Worm (Caenorhabditis elegans) whole organism, midembryonic: ENCODE measurements around the gene F45H10.5.

Experiments used
- T22C8.4 ChIP-seq: fragments of 200-800 bp; sonication (Bioruptor generic); IDR thresholded peaks from 2 replicates; pipeline ENCODE4 v1.3.6; 2022; ENCODE audit warnings: missing genetic modification characterization, missing compliant biosample characterization
- cog-1 ChIP-seq: sonication (generic microtip); optimal IDR thresholded peaks from 2 replicates; lab custom pipeline; 2016; ENCODE audit warnings: missing genetic modification characterization, missing compliant biosample characterization
- flt-1 ChIP-seq: fragments of 200-800 bp; sonication (Bioruptor generic); IDR thresholded peaks from 2 replicates; pipeline ENCODE4 v1.3.6; 2022; ENCODE audit warnings: missing genetic modification characterization, missing compliant biosample characterization
- klf-2 ChIP-seq: fragments of 200-800 bp; sonication (Bioruptor generic); conservative IDR thresholded peaks from 2 replicates; pipeline ENCODE4 v1.3.6; 2022; ENCODE audit warnings: missing genetic modification reagents, missing genetic modification characterization, missing compliant biosample characterization
- med-1 ChIP-seq: sonication (generic microtip); optimal IDR thresholded peaks from 2 replicates; lab custom pipeline; 2017; ENCODE audit warnings: missing genetic modification characterization, mild to moderate bottlenecking, missing compliant biosample characterization, antibody characterized with exemption, missing genetic modification reagents; ENCODE audit not compliant: insufficient read depth
- ref-1 ChIP-seq: fragments of 200-800 bp; sonication (Bioruptor generic); conservative IDR thresholded peaks from 2 replicates; pipeline ENCODE4 v1.3.6; 2022; ENCODE audit warnings: missing genetic modification reagents, missing genetic modification characterization, missing compliant biosample characterization
- tab-1 ChIP-seq: fragments of 200-800 bp; sonication (Bioruptor generic); IDR thresholded peaks from 2 replicates; pipeline ENCODE4 v1.3.6; 2022; ENCODE audit warnings: missing genetic modification characterization, missing compliant biosample characterization
- ztf-23 ChIP-seq: fragments of 200-800 bp; sonication (Bioruptor generic); IDR thresholded peaks from 2 replicates; pipeline ENCODE4 v1.3.6; 2022; ENCODE audit warnings: missing genetic modification reagents, missing genetic modification characterization, missing compliant biosample characterization
- ztf-29 ChIP-seq: fragments of 200-800 bp; sonication (Bioruptor generic); IDR thresholded peaks from 2 replicates; pipeline ENCODE4 v1.3.6; 2022; ENCODE audit warnings: missing genetic modification reagents, missing genetic modification characterization, missing compliant biosample characterization

The F45H10.5 gene

ce11 chrII:13494175-13494650, 7.5 kb upstream of the F45H10.5 start, which contains the start of gene ndua-7:
Gene ndua-7, minus strand, starts transcription at chrII:13494600.
- TF ChIP-seq tab-1 (GFP tag; lab: Robert Waterston, UW) (no peak), ztf-29 (GFP tag; lab: Robert Waterston, UW) (no peak), klf-2 (no peak)

ce11 chrII:13494762-13495161, 6.9 kb upstream of the F45H10.5 start:
- TF ChIP-seq ztf-23 (GFP tag; lab: Robert Waterston, UW) (no peak), klf-2 (no peak), ref-1 (no peak), cog-1 (tag; lab: Kevin White, UChicago) (no peak), med-1 (GFP tag; lab: Kevin White, UChicago) (no peak), ztf-29 (GFP tag; lab: Robert Waterston, UW) (no peak), tab-1 (GFP tag; lab: Robert Waterston, UW) (no peak), flt-1 (GFP tag; lab: Robert Waterston, UW) (no peak), T22C8.4 (GFP tag; lab: Robert Waterston, UW) (no peak)

ce11 chrII:13495718-13496117, 6.0 kb upstream of the F45H10.5 start, which contains the start of gene drr-1:
Gene drr-1, minus strand, starts transcription at chrII:13495900.
- no peak for TF ChIP-seq med-1 (GFP tag; lab: Kevin White, UChicago)
- no peak for TF ChIP-seq T22C8.4 (GFP tag; lab: Robert Waterston, UW)
- no peak for TF ChIP-seq ztf-29 (GFP tag; lab: Robert Waterston, UW)
- TF ChIP-seq ref-1, result no peak
- TF ChIP-seq cog-1 (tag; lab: Kevin White, UChicago), result no peak
- no peak for TF ChIP-seq flt-1 (GFP tag; lab: Robert Waterston, UW)
- no peak for TF ChIP-seq klf-2
- TF ChIP-seq tab-1 (GFP tag; lab: Robert Waterston, UW), result no peak
- TF ChIP-seq ztf-23 (GFP tag; lab: Robert Waterston, UW), result no peak

ce11 chrII:13500582-13500981, 1.1 kb upstream of the F45H10.5 start:
- no peak for TF ChIP-seq T22C8.4 (GFP tag; lab: Robert Waterston, UW)
- no peak for TF ChIP-seq cog-1 (tag; lab: Kevin White, UChicago)
- no peak for TF ChIP-seq med-1 (GFP tag; lab: Kevin White, UChicago)
- no peak for TF ChIP-seq ref-1
- TF ChIP-seq flt-1 (GFP tag; lab: Robert Waterston, UW), result no peak
- no peak for TF ChIP-seq tab-1 (GFP tag; lab: Robert Waterston, UW)

- TF ChIP-seq ref-1 (no peak), klf-2 (no peak), T22C8.4 (GFP tag; lab: Robert Waterston, UW) (no peak), flt-1 (GFP tag; lab: Robert Waterston, UW) (no peak), ztf-29 (GFP tag; lab: Robert Waterston, UW) (no peak), ztf-23 (GFP tag; lab: Robert Waterston, UW) (no peak), cog-1 (tag; lab: Kevin White, UChicago) (no peak), med-1 (GFP tag; lab: Kevin White, UChicago) (no peak), tab-1 (GFP tag; lab: Robert Waterston, UW) (no peak)
These were observed 2.0 kb downstream of the F45H10.5 start, which contains the start of gene F54F11.1 for ce11 chrII:13503653-13504052. Gene F54F11.1, plus strand, starts transcription at chrII:13503953.

ce11 chrII:13505386-13505785, 3.7 kb downstream of the F45H10.5 start:
- TF ChIP-seq med-1 (GFP tag; lab: Kevin White, UChicago), result no peak

- TF ChIP-seq ztf-23 (GFP tag; lab: Robert Waterston, UW), result no peak
These were observed 4.4 kb downstream of the F45H10.5 start for ce11 chrII:13505977-13506568.

ce11 chrII:13507535-13507934, 5.9 kb downstream of the F45H10.5 start, which contains the start of gene nep-17:
Gene nep-17, plus strand, starts transcription at chrII:13507819.
- TF ChIP-seq ztf-29 (GFP tag; lab: Robert Waterston, UW) (no peak), tab-1 (GFP tag; lab: Robert Waterston, UW) (no peak), ztf-23 (GFP tag; lab: Robert Waterston, UW) (no peak), med-1 (GFP tag; lab: Kevin White, UChicago) (no peak), flt-1 (GFP tag; lab: Robert Waterston, UW) (no peak), cog-1 (tag; lab: Kevin White, UChicago) (no peak), ref-1 (no peak)

ce11 chrII:13508607-13509006, 6.9 kb downstream of the F45H10.5 start:
- TF ChIP-seq med-1 (GFP tag; lab: Kevin White, UChicago), result no peak
- no peak for TF ChIP-seq tab-1 (GFP tag; lab: Robert Waterston, UW)

- TF ChIP-seq T22C8.4 (GFP tag; lab: Robert Waterston, UW) (no peak), tab-1 (GFP tag; lab: Robert Waterston, UW) (no peak), ref-1 (no peak), med-1 (GFP tag; lab: Kevin White, UChicago) (no peak), cog-1 (tag; lab: Kevin White, UChicago) (no peak), flt-1 (GFP tag; lab: Robert Waterston, UW) (no peak), ztf-29 (GFP tag; lab: Robert Waterston, UW) (no peak), ztf-23 (GFP tag; lab: Robert Waterston, UW) (no peak), klf-2 (no peak)
These were observed 14.1 kb downstream of the F45H10.5 start for ce11 chrII:13515813-13516212.
